Fruit fly (Drosophila melanogaster): Measurements from ENCODE around the gene Art6.

dm6 chr3R:13976070-13976492 is 30.5 kb upstream of the Art6 start:
- TF ChIP-seq Lpt (GFP tag; optimal IDR thresholded peaks at IDR 0.05) (no peak), dsx (GFP tag; optimal IDR thresholded peaks at IDR 0.05; ENCODE audit: poor library complexity, severe bottlenecking) (peak; percentile 39), CG31627 (GFP tag; optimal IDR thresholded peaks at IDR 0.05) (no peak), Met (GFP tag; optimal IDR thresholded peaks at IDR 0.05) (peak; percentile 19), CG3919 (GFP tag; optimal IDR thresholded peaks at IDR 0.05) (no peak), Sox14 (GFP tag; optimal IDR thresholded peaks at IDR 0.05) (no peak), lz (GFP tag; optimal IDR thresholded peaks at IDR 0.05) (no peak), Hr38 (GFP tag; optimal IDR thresholded peaks at IDR 0.05) (no peak), cyc (GFP tag; optimal IDR thresholded peaks at IDR 0.05) (no peak), Blimp-1 (GFP tag; optimal IDR thresholded peaks at IDR 0.05) (no peak), CG6808 (GFP tag; optimal IDR thresholded peaks at IDR 0.05) (no peak), CG6792 (GFP tag; optimal IDR thresholded peaks at IDR 0.05) (no peak)

Measured in whole organism, prepupa.